Worm (Caenorhabditis elegans) whole organism, L3 larva: ENCODE data around the gene C27A2.8.

ENCODE experiments used
- R02D3.7 ChIP-seq: fragments of 150-350 bp; optimal IDR thresholded peaks from 2 replicates; lab custom pipeline; 2014; ENCODE audit warnings: missing biosample characterization, missing genetic modification characterization
- ZK546.5 ChIP-seq: sonication (generic microtip); optimal IDR thresholded peaks from 2 replicates; lab custom pipeline; 2017; ENCODE audit warnings: missing biosample characterization, missing genetic modification characterization
- aly-2 ChIP-seq: fragments of 150-350 bp; optimal IDR thresholded peaks from 2 replicates; lab custom pipeline; 2014; ENCODE audit warnings: missing biosample characterization, missing genetic modification characterization
- ama-1 ChIP-seq: fragments of 150-350 bp; optimal IDR thresholded peaks from 2 replicates; lab custom pipeline; 2018
- ceh-16 ChIP-seq: sonication (generic microtip); optimal IDR thresholded peaks from 2 replicates; lab custom pipeline; 2017; ENCODE audit warnings: missing biosample characterization, missing genetic modification characterization
- ceh-28 ChIP-seq: fragments of 150-350 bp; optimal IDR thresholded peaks from 2 replicates; lab custom pipeline; 2014; ENCODE audit warnings: missing biosample characterization, missing genetic modification reagents, missing genetic modification characterization
- ceh-82 ChIP-seq: fragments of 150-350 bp; optimal IDR thresholded peaks from 2 replicates; lab custom pipeline; 2014; ENCODE audit warnings: missing biosample characterization, missing genetic modification characterization
- daf-12 ChIP-seq: fragments of 150-350 bp; optimal IDR thresholded peaks from 2 replicates; lab custom pipeline; 2014; ENCODE audit warnings: missing biosample characterization, missing genetic modification reagents, missing genetic modification characterization
- egl-5 ChIP-seq: fragments of 150-350 bp; optimal IDR thresholded peaks from 2 replicates; lab custom pipeline; 2017; ENCODE audit warnings: missing biosample characterization, missing genetic modification reagents, missing genetic modification characterization, inconsistent platforms
- elt-1 ChIP-seq: fragments of 150-350 bp; optimal IDR thresholded peaks from 2 replicates; lab custom pipeline; 2014; ENCODE audit warnings: missing biosample characterization, missing genetic modification characterization
- elt-2 ChIP-seq: sonication (generic microtip); optimal IDR thresholded peaks from 2 replicates; lab custom pipeline; 2016; ENCODE audit warnings: missing genetic modification reagents, mild to moderate bottlenecking, missing genetic modification characterization, missing compliant biosample characterization
- elt-3 ChIP-seq, 3 experiments: fragments of 150-350 bp in 1 of 3; sonication (generic microtip) in 2 of 3; optimal IDR thresholded peaks; 2 replicates in 2 of 3; 4 replicates in 1 of 3; lab custom pipeline; 2014 to 2017; ENCODE audit warnings: missing biosample characterization in 3 of 3, missing genetic modification characterization in 3 of 3
- fkh-10 ChIP-seq: sonication (generic microtip); optimal IDR thresholded peaks from 2 replicates; lab custom pipeline; 2017; ENCODE audit warnings: missing biosample characterization, missing genetic modification reagents, missing genetic modification characterization
- fkh-2 ChIP-seq: fragments of 150-350 bp; optimal IDR thresholded peaks from 2 replicates; lab custom pipeline; 2014; ENCODE audit warnings: missing biosample characterization, missing genetic modification reagents, missing genetic modification characterization
- fos-1 ChIP-seq: fragments of 150-350 bp; optimal IDR thresholded peaks from 2 replicates; lab custom pipeline; 2014; ENCODE audit warnings: missing biosample characterization, missing genetic modification characterization
- hmg-11 ChIP-seq: sonication (generic microtip); optimal IDR thresholded peaks from 2 replicates; lab custom pipeline; 2016; ENCODE audit warnings: missing genetic modification characterization, missing compliant biosample characterization
- jun-1 ChIP-seq: fragments of 150-350 bp; optimal IDR thresholded peaks from 2 replicates; lab custom pipeline; 2014; ENCODE audit warnings: missing biosample characterization, missing genetic modification reagents, missing genetic modification characterization
- lin-15B ChIP-seq: fragments of 150-350 bp; optimal IDR thresholded peaks from 2 replicates; lab custom pipeline; 2014; ENCODE audit warnings: missing biosample characterization, missing genetic modification characterization
- lsy-12 ChIP-seq: sonication (generic microtip); optimal IDR thresholded peaks from 2 replicates; lab custom pipeline; 2016; ENCODE audit warnings: mild to moderate bottlenecking, missing genetic modification characterization, missing compliant biosample characterization
- mdl-1 ChIP-seq: fragments of 150-350 bp; optimal IDR thresholded peaks from 2 replicates; lab custom pipeline; 2014; ENCODE audit warnings: missing biosample characterization, missing genetic modification characterization
- mml-1 ChIP-seq: fragments of 150-350 bp; sonication (generic microtip); optimal IDR thresholded peaks from 3 replicates; lab custom pipeline; 2014; ENCODE audit warnings: missing biosample characterization, missing genetic modification characterization
- nhr-11 ChIP-seq: fragments of 150-350 bp; optimal IDR thresholded peaks from 2 replicates; lab custom pipeline; 2014; ENCODE audit warnings: missing biosample characterization, missing genetic modification characterization
- nhr-12 ChIP-seq: fragments of 150-350 bp; optimal IDR thresholded peaks from 2 replicates; lab custom pipeline; 2014; ENCODE audit warnings: missing biosample characterization, missing genetic modification characterization
- nhr-23 ChIP-seq: fragments of 150-350 bp; optimal IDR thresholded peaks from 2 replicates; lab custom pipeline; 2014; ENCODE audit warnings: missing biosample characterization, missing genetic modification reagents, missing genetic modification characterization
- nhr-237 ChIP-seq: fragments of 150-350 bp; optimal IDR thresholded peaks from 2 replicates; lab custom pipeline; 2014; ENCODE audit warnings: missing biosample characterization, missing genetic modification characterization
- nhr-25 ChIP-seq: sonication (generic microtip); optimal IDR thresholded peaks from 2 replicates; lab custom pipeline; 2017; ENCODE audit warnings: missing biosample characterization, missing genetic modification characterization
- nhr-28 ChIP-seq: fragments of 150-350 bp; optimal IDR thresholded peaks from 2 replicates; lab custom pipeline; 2014; ENCODE audit warnings: missing biosample characterization, missing genetic modification characterization
- nhr-43 ChIP-seq: sonication (generic microtip); optimal IDR thresholded peaks from 2 replicates; lab custom pipeline; 2016; ENCODE audit warnings: mild to moderate bottlenecking, missing genetic modification characterization, missing compliant biosample characterization; ENCODE audit not compliant: poor library complexity, severe bottlenecking
- nhr-67 ChIP-seq: fragments of 150-350 bp; optimal IDR thresholded peaks from 2 replicates; lab custom pipeline; 2014; ENCODE audit warnings: missing biosample characterization, missing genetic modification characterization
- nhr-76 ChIP-seq: fragments of 150-350 bp; sonication (generic microtip); optimal IDR thresholded peaks from 5 replicates; lab custom pipeline; 2014; ENCODE audit warnings: missing biosample characterization, missing genetic modification characterization
- pha-4 ChIP-seq: fragments of 150-350 bp; optimal IDR thresholded peaks from 2 replicates; lab custom pipeline; 2014; ENCODE audit warnings: missing biosample characterization, missing genetic modification reagents, missing genetic modification characterization
- pqm-1 ChIP-seq: fragments of 150-350 bp; optimal IDR thresholded peaks from 2 replicates; lab custom pipeline; 2017; ENCODE audit warnings: missing biosample characterization, missing genetic modification characterization, inconsistent platforms
- sea-2 ChIP-seq: fragments of 150-350 bp; sonication (generic microtip); optimal IDR thresholded peaks from 4 replicates; lab custom pipeline; 2014; ENCODE audit warnings: missing biosample characterization, missing genetic modification reagents, missing genetic modification characterization
- skn-1 ChIP-seq: fragments of 150-350 bp; optimal IDR thresholded peaks from 2 replicates; lab custom pipeline; 2014; ENCODE audit warnings: missing biosample characterization, missing genetic modification characterization
- tbx-2 ChIP-seq: sonication (generic microtip); optimal IDR thresholded peaks from 2 replicates; lab custom pipeline; 2016; ENCODE audit warnings: mild to moderate bottlenecking, missing genetic modification characterization, missing compliant biosample characterization
- unc-39 ChIP-seq: sonication (generic microtip); optimal IDR thresholded peaks from 4 replicates; lab custom pipeline; 2017; ENCODE audit warnings: missing biosample characterization, missing genetic modification characterization
- unc-62 ChIP-seq: fragments of 150-350 bp; sonication (generic microtip); optimal IDR thresholded peaks from 4 replicates; lab custom pipeline; 2014; ENCODE audit warnings: missing biosample characterization, missing genetic modification reagents, missing genetic modification characterization
- zag-1 ChIP-seq: fragments of 150-350 bp; optimal IDR thresholded peaks from 2 replicates; lab custom pipeline; 2014; ENCODE audit warnings: missing biosample characterization, missing genetic modification characterization
- ztf-11 ChIP-seq: fragments of 150-350 bp; optimal IDR thresholded peaks from 2 replicates; lab custom pipeline; 2014; ENCODE audit warnings: missing biosample characterization, missing genetic modification characterization
- ztf-4 ChIP-seq: fragments of 150-350 bp; optimal IDR thresholded peaks from 2 replicates; lab custom pipeline; 2014; ENCODE audit warnings: missing biosample characterization, missing genetic modification characterization

Gene C27A2.8

ce11 chrII:5027952-5028351 lies 39.9 kb downstream of the C27A2.8 start:
- TF ChIP-seq ZK546.5: no peak
- no peak for TF ChIP-seq nhr-25 (tag; lab: Kevin White, UChicago)
- no peak for TF ChIP-seq unc-62 (GFP tag; lab: Kevin White, UChicago)
- TF ChIP-seq ztf-11 (tag; lab: Kevin White, UChicago): no peak
- no peak for TF ChIP-seq fkh-2 (tag; lab: Kevin White, UChicago)
- no peak for TF ChIP-seq ztf-4 (tag; lab: Kevin White, UChicago)
- TF ChIP-seq zag-1 (tag; lab: Kevin White, UChicago): no peak
- TF ChIP-seq aly-2 (tag; lab: Kevin White, UChicago): no peak
- no peak for TF ChIP-seq lin-15B (tag; lab: Kevin White, UChicago)
- no peak for TF ChIP-seq ceh-82

- peak; percentile 11 for TF ChIP-seq pha-4
- peak; percentile 60 for TF ChIP-seq pqm-1
- TF ChIP-seq tbx-2 (tag; lab: Kevin White, UChicago): no peak
- TF ChIP-seq ZK546.5: no peak
- no peak for TF ChIP-seq hmg-11 (tag; lab: Kevin White, UChicago)
- peak; percentile 98 for TF ChIP-seq elt-2 (tag; lab: Kevin White, UChicago)
These were observed 45.4 kb downstream of the C27A2.8 start, which contains the start of the genes nsy-1 and F59A6.13 for ce11 chrII:5022381-5022855. nsy-1 (plus strand) TSS chrII:5022757. F59A6.13 (plus strand) TSS chrII:5022805.

DNA sequence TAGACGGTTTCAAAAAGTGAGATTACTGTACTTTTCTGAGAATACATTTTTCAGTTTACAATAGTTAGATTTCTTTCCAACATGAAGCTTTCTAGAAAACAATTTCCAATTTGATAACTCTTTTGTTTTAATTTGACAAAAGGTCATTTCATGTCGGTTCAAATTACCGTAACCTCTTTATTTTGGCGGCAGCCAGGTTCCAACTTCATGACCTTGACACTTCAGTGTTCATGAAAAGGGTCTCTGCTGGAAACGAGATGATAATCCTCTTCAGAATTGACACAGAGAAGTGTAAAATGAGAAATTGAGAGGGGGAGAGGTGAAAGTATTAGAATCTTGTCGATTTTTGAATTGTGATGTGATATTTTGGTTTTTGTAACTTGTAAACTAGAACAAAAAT lies 46.3 kb downstream of the C27A2.8 start:
- TF ChIP-seq elt-1 (tag; lab: Kevin White, UChicago) (no peak), elt-3 (tag; optimal IDR thresholded peaks at IDR 0.05; lab: Kevin White, UChicago) (peak in 1 of 3 experiments; percentile 3), nhr-25 (tag; lab: Kevin White, UChicago) (peak; percentile 75)

ce11 chrII:5020513-5021081 lies 47.2 kb downstream of the C27A2.8 start:
- TF ChIP-seq elt-2 (tag; lab: Kevin White, UChicago): peak; percentile 88
- peak; percentile 33 for TF ChIP-seq pha-4
- TF ChIP-seq tbx-2 (tag; lab: Kevin White, UChicago): no peak
- TF ChIP-seq pqm-1: no peak
- no peak for TF ChIP-seq nhr-237 (tag; lab: Kevin White, UChicago)
- no peak for TF ChIP-seq nhr-67 (tag; lab: Kevin White, UChicago)
- TF ChIP-seq sea-2: no peak
- TF ChIP-seq ceh-28 (tag; lab: Kevin White, UChicago): no peak
- TF ChIP-seq egl-5 (tag; lab: Kevin White, UChicago): no peak
- TF ChIP-seq daf-12: no peak
- TF ChIP-seq elt-3 (tag; optimal IDR thresholded peaks at IDR 0.05; lab: Kevin White, UChicago): no peak
- no peak for TF ChIP-seq nhr-76 (tag; lab: Kevin White, UChicago)
- no peak for TF ChIP-seq zag-1 (tag; lab: Kevin White, UChicago)
- TF ChIP-seq nhr-25 (tag; lab: Kevin White, UChicago): no peak
- TF ChIP-seq fkh-2 (tag; lab: Kevin White, UChicago): no peak
- TF ChIP-seq nhr-11 (tag; lab: Kevin White, UChicago): no peak

DNA sequence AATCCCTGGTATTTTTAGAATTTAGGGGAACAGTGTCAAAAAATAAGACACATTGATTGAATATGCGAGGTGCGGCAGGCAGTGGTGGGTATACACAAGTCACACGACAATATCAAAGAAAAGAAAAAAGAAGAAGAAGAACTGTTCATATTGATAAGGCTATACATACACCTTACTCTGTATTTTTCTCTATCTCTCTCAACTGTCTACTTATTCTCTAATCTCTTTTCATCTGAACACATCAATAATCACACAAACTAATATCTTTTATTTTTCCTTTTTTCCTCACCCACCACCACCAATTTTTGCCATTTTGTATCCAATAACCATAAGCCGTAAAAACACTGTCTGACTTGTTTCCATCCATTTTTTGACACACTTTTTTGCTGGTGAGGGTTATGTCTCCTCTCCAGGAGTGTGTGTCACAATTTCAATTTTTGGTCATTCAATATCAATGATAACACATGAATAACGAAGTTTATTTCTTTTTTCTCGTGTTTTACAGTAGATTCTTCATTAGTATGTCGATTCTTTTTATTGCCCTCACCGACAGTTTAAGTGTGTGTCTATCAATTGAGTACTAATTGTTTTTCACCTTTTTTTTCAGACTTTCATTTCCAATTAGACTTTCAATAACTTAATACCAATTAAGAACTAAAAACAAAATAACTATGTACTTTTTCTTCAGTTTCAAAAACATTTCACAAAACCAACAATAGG lies 48.3 kb downstream of the C27A2.8 start:
- no peak for TF ChIP-seq ama-1 (lab: Kevin White, UChicago)
- TF ChIP-seq ceh-28 (tag; lab: Kevin White, UChicago): peak; percentile 32
- TF ChIP-seq nhr-28: no peak
- no peak for TF ChIP-seq nhr-76 (tag; lab: Kevin White, UChicago)
- TF ChIP-seq ceh-82: no peak
- no peak for TF ChIP-seq ceh-16 (tag; lab: Kevin White, UChicago)
- peak; percentile 67 for TF ChIP-seq nhr-25 (tag; lab: Kevin White, UChicago)
- no peak for TF ChIP-seq fos-1 (tag; lab: Kevin White, UChicago)
- no peak for TF ChIP-seq lsy-12
- TF ChIP-seq nhr-43 (tag; lab: Kevin White, UChicago): peak; percentile 59
- TF ChIP-seq ztf-4 (tag; lab: Kevin White, UChicago): no peak
- TF ChIP-seq egl-5 (tag; lab: Kevin White, UChicago): no peak
- no peak for TF ChIP-seq fkh-10
- no peak for TF ChIP-seq aly-2 (tag; lab: Kevin White, UChicago)
- TF ChIP-seq jun-1: peak; percentile 54
- TF ChIP-seq nhr-23: peak; percentile 15
- TF ChIP-seq unc-39 (tag; lab: Kevin White, UChicago): no peak
- TF ChIP-seq ztf-11 (tag; lab: Kevin White, UChicago): no peak
- TF ChIP-seq ZK546.5: no peak
- no peak for TF ChIP-seq elt-3 (tag; optimal IDR thresholded peaks at IDR 0.05; lab: Kevin White, UChicago)
- TF ChIP-seq R02D3.7 (tag; lab: Kevin White, UChicago): no peak
- TF ChIP-seq pha-4: peak; percentile 28
- TF ChIP-seq mdl-1 (tag; lab: Kevin White, UChicago): no peak
- no peak for TF ChIP-seq fkh-2 (tag; lab: Kevin White, UChicago)
- TF ChIP-seq elt-1 (tag; lab: Kevin White, UChicago): no peak
- TF ChIP-seq sea-2: no peak
- no peak for TF ChIP-seq nhr-11 (tag; lab: Kevin White, UChicago)
- no peak for TF ChIP-seq nhr-12 (tag; lab: Kevin White, UChicago)
- TF ChIP-seq unc-62 (GFP tag; lab: Kevin White, UChicago): no peak
- no peak for TF ChIP-seq mml-1 (tag; lab: Kevin White, UChicago)
- TF ChIP-seq skn-1 (tag; lab: Kevin White, UChicago): no peak
- peak; percentile 100 for TF ChIP-seq elt-2 (tag; lab: Kevin White, UChicago)
